Worm (Caenorhabditis elegans) whole organism, L1 larva: ENCODE data around the gene T02E9.6.

ENCODE experiments used
- C04F5.9 ChIP-seq: sonication (generic microtip); optimal IDR thresholded peaks from 2 replicates; lab custom pipeline; 2016; ENCODE audit warnings: missing genetic modification characterization, missing compliant biosample characterization
- alr-1 ChIP-seq: fragments of 200-800 bp; sonication (Bioruptor generic); optimal IDR thresholded peaks from 2 replicates; lab custom pipeline; 2018; ENCODE audit warnings: borderline replicate concordance, mild to moderate bottlenecking, missing genetic modification characterization, missing compliant biosample characterization
- blmp-1 ChIP-seq: fragments of 150-350 bp; optimal IDR thresholded peaks from 2 replicates; lab custom pipeline; 2014; ENCODE audit warnings: missing biosample characterization, missing genetic modification characterization
- ceh-8 ChIP-seq: fragments of 200-800 bp; sonication (Bioruptor generic); optimal IDR thresholded peaks from 2 replicates; lab custom pipeline; 2018; ENCODE audit warnings: mild to moderate bottlenecking, missing genetic modification characterization, moderate library complexity, missing compliant biosample characterization
- ces-1 ChIP-seq: fragments of 150-350 bp; optimal IDR thresholded peaks from 2 replicates; lab custom pipeline; 2014; ENCODE audit warnings: missing biosample characterization, missing genetic modification reagents, missing genetic modification characterization
- dpl-1 ChIP-seq, 3 experiments: fragments of 150-350 bp in 2 of 3; sonication (generic microtip) in 1 of 3; optimal IDR thresholded peaks; 2 replicates each; lab custom pipeline; 2014 to 2017; ENCODE audit warnings: missing biosample characterization in 3 of 3, missing genetic modification characterization in 3 of 3, missing genetic modification reagents in 3 of 3
- dsc-1 ChIP-seq: sonication (generic microtip); optimal IDR thresholded peaks from 2 replicates; lab custom pipeline; 2016; ENCODE audit warnings: mild to moderate bottlenecking, missing genetic modification characterization, missing compliant biosample characterization
- efl-1 ChIP-seq, 4 experiments: fragments of 150-350 bp; optimal IDR thresholded peaks in 3 of 4; peaks in 1 of 4; 1 replicate in 1 of 4; 2 replicates in 3 of 4; lab custom pipeline; 2014; ENCODE audit warnings: missing biosample characterization in 2 of 4, missing genetic modification characterization in 2 of 4, missing genetic modification reagents in 2 of 4
- egl-27 ChIP-seq, 2 experiments: fragments of 150-350 bp in 1 of 2; sonication (generic microtip); optimal IDR thresholded peaks; 3 replicates each; lab custom pipeline; 2017 to 2018; ENCODE audit warnings: missing biosample characterization in 2 of 2, missing genetic modification characterization in 2 of 2, missing genetic modification reagents in 2 of 2
- fkh-10 ChIP-seq: sonication (generic microtip); optimal IDR thresholded peaks from 2 replicates; lab custom pipeline; 2017; ENCODE audit warnings: missing biosample characterization, missing genetic modification reagents, missing genetic modification characterization
- fkh-4 ChIP-seq: sonication (generic microtip); optimal IDR thresholded peaks from 2 replicates; lab custom pipeline; 2016; ENCODE audit warnings: missing compliant biosample characterization, missing genetic modification characterization, borderline replicate concordance
- fkh-8 ChIP-seq: sonication (generic microtip); optimal IDR thresholded peaks from 2 replicates; lab custom pipeline; 2016; ENCODE audit warnings: mild to moderate bottlenecking, missing genetic modification characterization, missing compliant biosample characterization
- hlh-17 ChIP-seq: fragments of 200-800 bp; sonication (Bioruptor generic); optimal IDR thresholded peaks from 2 replicates; lab custom pipeline; 2018; ENCODE audit warnings: missing genetic modification characterization, mild to moderate bottlenecking, missing compliant biosample characterization, moderate library complexity, borderline replicate concordance
- hlh-4 ChIP-seq: sonication (generic microtip); optimal IDR thresholded peaks from 2 replicates; lab custom pipeline; 2016; ENCODE audit warnings: mild to moderate bottlenecking, missing genetic modification characterization, missing compliant biosample characterization
- isw-1 ChIP-seq: fragments of 200-800 bp; sonication (Bioruptor generic); IDR thresholded peaks from 2 replicates; pipeline ENCODE4 v1.3.6; 2022; ENCODE audit warnings: missing genetic modification characterization, missing compliant biosample characterization
- lin-14 ChIP-seq: fragments of 200-800 bp; sonication (Bioruptor generic); optimal IDR thresholded peaks from 2 replicates; lab custom pipeline; 2018; ENCODE audit warnings: mild to moderate bottlenecking, missing genetic modification characterization, moderate library complexity, missing compliant biosample characterization
- lin-15B ChIP-seq: fragments of 150-350 bp; sonication (generic microtip); optimal IDR thresholded peaks from 3 replicates; lab custom pipeline; 2014; ENCODE audit warnings: missing biosample characterization, missing genetic modification characterization
- lin-35 ChIP-seq, 2 experiments: fragments of 150-350 bp; optimal IDR thresholded peaks; 2 replicates each; lab custom pipeline; 2014; ENCODE audit warnings: missing biosample characterization in 2 of 2, missing genetic modification characterization in 2 of 2, missing genetic modification reagents in 2 of 2
- lsy-2 ChIP-seq, 2 experiments: fragments of 150-350 bp; optimal IDR thresholded peaks; 2 replicates each; lab custom pipeline; 2014; ENCODE audit warnings: missing biosample characterization in 2 of 2, missing genetic modification characterization in 2 of 2
- mef-2 ChIP-seq: fragments of 150-350 bp; optimal IDR thresholded peaks from 2 replicates; lab custom pipeline; 2014; ENCODE audit warnings: missing biosample characterization, missing genetic modification characterization
- nhr-19 ChIP-seq: fragments of 200-800 bp; sonication (Bioruptor generic); conservative IDR thresholded peaks from 2 replicates; pipeline ENCODE4 v1.3.6; 2022; ENCODE audit warnings: missing genetic modification characterization, missing compliant biosample characterization
- nhr-237 ChIP-seq: fragments of 150-350 bp; optimal IDR thresholded peaks from 2 replicates; lab custom pipeline; 2014; ENCODE audit warnings: missing biosample characterization, missing genetic modification characterization
- nhr-47 ChIP-seq: sonication (generic microtip); optimal IDR thresholded peaks from 2 replicates; lab custom pipeline; 2016; ENCODE audit warnings: mild to moderate bottlenecking, missing genetic modification characterization, moderate library complexity, missing compliant biosample characterization
- pag-3 ChIP-seq: sonication (generic microtip); optimal IDR thresholded peaks from 2 replicates; lab custom pipeline; 2017; ENCODE audit warnings: missing genetic modification characterization, mild to moderate bottlenecking, missing compliant biosample characterization, antibody characterized with exemption, borderline replicate concordance; ENCODE audit not compliant: insufficient read depth
- pqm-1 ChIP-seq: sonication (generic microtip); optimal IDR thresholded peaks from 3 replicates; lab custom pipeline; 2017; ENCODE audit warnings: missing biosample characterization, missing genetic modification characterization
- rnt-1 ChIP-seq: sonication (generic microtip); optimal IDR thresholded peaks from 2 replicates; lab custom pipeline; 2016; ENCODE audit warnings: mild to moderate bottlenecking, missing genetic modification characterization, moderate library complexity, missing compliant biosample characterization
- skn-1 ChIP-seq: fragments of 150-350 bp; optimal IDR thresholded peaks from 2 replicates; lab custom pipeline; 2014; ENCODE audit warnings: missing biosample characterization, missing genetic modification characterization
- snpc-4 ChIP-seq: fragments of 150-350 bp; optimal IDR thresholded peaks from 2 replicates; lab custom pipeline; 2014; ENCODE audit warnings: missing biosample characterization, missing genetic modification characterization
- snu-23 ChIP-seq: sonication (generic microtip); optimal IDR thresholded peaks from 2 replicates; lab custom pipeline; 2016; ENCODE audit warnings: missing genetic modification characterization, missing compliant biosample characterization
- sox-4 ChIP-seq: sonication (generic microtip); optimal IDR thresholded peaks from 2 replicates; lab custom pipeline; 2016; ENCODE audit warnings: missing genetic modification characterization, missing compliant biosample characterization
- swsn-7 ChIP-seq: sonication (generic microtip); optimal IDR thresholded peaks from 2 replicates; lab custom pipeline; 2016; ENCODE audit warnings: missing genetic modification characterization, missing compliant biosample characterization
- tbx-2 ChIP-seq: sonication (generic microtip); optimal IDR thresholded peaks from 2 replicates; lab custom pipeline; 2016; ENCODE audit warnings: missing genetic modification characterization, missing compliant biosample characterization
- unc-130 ChIP-seq: fragments of 150-350 bp; optimal IDR thresholded peaks from 2 replicates; lab custom pipeline; 2017; ENCODE audit warnings: missing biosample characterization, missing genetic modification characterization, inconsistent platforms
- unc-30 ChIP-seq: sonication (generic microtip); optimal IDR thresholded peaks from 2 replicates; lab custom pipeline; 2017; ENCODE audit warnings: missing biosample characterization, missing genetic modification characterization
- unc-62 ChIP-seq: fragments of 150-350 bp; optimal IDR thresholded peaks from 2 replicates; lab custom pipeline; 2014; ENCODE audit warnings: missing biosample characterization, missing genetic modification reagents, missing genetic modification characterization
- unc-86 ChIP-seq: sonication (generic microtip); optimal IDR thresholded peaks from 2 replicates; lab custom pipeline; 2016; ENCODE audit warnings: missing genetic modification characterization, missing compliant biosample characterization
- unc-98 ChIP-seq: fragments of 200-800 bp; sonication (Bioruptor generic); IDR thresholded peaks from 2 replicates; pipeline ENCODE4 v1.3.6; 2022; ENCODE audit warnings: missing genetic modification characterization, missing compliant biosample characterization
- vab-15 ChIP-seq: sonication (generic microtip); optimal IDR thresholded peaks from 2 replicates; lab custom pipeline; 2017; ENCODE audit warnings: missing genotype, mild to moderate bottlenecking, missing genetic modification characterization, missing compliant biosample characterization
- xbp-1 ChIP-seq: sonication (generic microtip); optimal IDR thresholded peaks from 2 replicates; lab custom pipeline; 2016; ENCODE audit warnings: missing genetic modification characterization, missing compliant biosample characterization
- zip-4 ChIP-seq: fragments of 200-800 bp; sonication (Bioruptor generic); optimal IDR thresholded peaks from 2 replicates; lab custom pipeline; 2018; ENCODE audit warnings: mild to moderate bottlenecking, missing genetic modification characterization, moderate library complexity, missing compliant biosample characterization
- ztf-4 ChIP-seq: fragments of 150-350 bp; optimal IDR thresholded peaks from 2 replicates; lab custom pipeline; 2014; ENCODE audit warnings: missing biosample characterization, missing genetic modification characterization

Gene T02E9.6

DNA sequence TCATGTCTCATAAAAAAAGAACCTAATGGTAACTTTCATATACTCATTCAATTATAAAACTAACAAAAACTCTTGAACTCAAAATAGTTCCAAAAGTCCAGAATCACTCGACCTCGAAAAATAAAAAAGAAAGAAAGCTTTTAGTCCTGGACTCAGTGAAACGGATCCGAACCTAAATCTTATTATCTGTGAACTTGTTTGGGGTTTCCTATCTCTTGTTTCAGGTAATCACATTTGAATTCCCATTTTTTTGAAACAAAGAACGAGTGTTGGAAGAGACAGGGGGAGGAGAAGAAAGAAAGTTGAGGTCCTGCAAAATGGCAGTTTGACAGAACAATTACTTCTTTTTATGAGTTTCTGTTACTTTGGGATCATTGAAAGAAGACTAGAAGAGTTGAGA, 20.2 kb upstream of the T02E9.6 start:
- TF ChIP-seq lin-14 (GFP tag; lab: Kevin White, UChicago) (peak; percentile 56), ces-1 (GFP tag; lab: Kevin White, UChicago) (peak; percentile 3), unc-30 (tag; lab: Kevin White, UChicago) (no peak), fkh-10 (peak; percentile 12)

- no peak for TF ChIP-seq unc-98
- TF ChIP-seq sox-4, result no peak
- no peak for TF ChIP-seq swsn-7 (tag; lab: Kevin White, UChicago)
- no peak for TF ChIP-seq dsc-1 (tag; lab: Kevin White, UChicago)
- TF ChIP-seq pqm-1, result no peak
- TF ChIP-seq xbp-1, result no peak
- TF ChIP-seq snpc-4 (tag; lab: Kevin White, UChicago), result no peak
- TF ChIP-seq unc-62, result no peak
- no peak for TF ChIP-seq nhr-237 (tag; lab: Kevin White, UChicago)
- no peak for TF ChIP-seq dpl-1 (GFP tag; optimal IDR thresholded peaks at IDR 0.05; lab: Kevin White, UChicago)
- TF ChIP-seq ceh-8 (GFP tag; lab: Kevin White, UChicago), result no peak
- TF ChIP-seq mef-2, result no peak
- TF ChIP-seq hlh-4 (tag; lab: Kevin White, UChicago), result no peak
Measured at ce11 chrV:11352893-11353292, 18.8 kb upstream of the T02E9.6 start, which contains the start of gene npr-25. npr-25 (minus strand) TSS chrV:11352993.

ce11 chrV:11351263-11351662, 17.2 kb upstream of the T02E9.6 start:
- no peak for TF ChIP-seq mef-2
- no peak for TF ChIP-seq lin-35 (GFP tag; optimal IDR thresholded peaks at IDR 0.05; lab: Kevin White, UChicago)
- TF ChIP-seq hlh-17 (GFP tag; lab: Kevin White, UChicago), result no peak
- no peak for TF ChIP-seq nhr-47
- peak; percentile 47 for TF ChIP-seq lin-14 (GFP tag; lab: Kevin White, UChicago)
- TF ChIP-seq C04F5.9 (tag; lab: Kevin White, UChicago), result no peak
- no peak for TF ChIP-seq pag-3
- TF ChIP-seq skn-1 (tag; lab: Kevin White, UChicago), result no peak
- peak; percentile 19 for TF ChIP-seq fkh-10
- no peak for TF ChIP-seq fkh-4 (tag; lab: Kevin White, UChicago)
- TF ChIP-seq nhr-19 (GFP tag; lab: Robert Waterston, UW), result no peak
- TF ChIP-seq, all 84 proteins: peak for 2

ce11 chrV:11346912-11347311, 12.8 kb upstream of the T02E9.6 start, which contains the start of gene grl-7:
grl-7 (minus strand) TSS chrV:11347012.
- TF ChIP-seq tbx-2 (tag; lab: Kevin White, UChicago) (no peak), efl-1 (optimal IDR thresholded peaks at IDR 0.05; lab: Kevin White, UChicago) (no peak), efl-1 (GFP tag; optimal IDR thresholded peaks at IDR 0.05 in 1 of 2; lab: Kevin White, UChicago) (peak in 1 of 2 experiments; percentile 33)

DNA sequence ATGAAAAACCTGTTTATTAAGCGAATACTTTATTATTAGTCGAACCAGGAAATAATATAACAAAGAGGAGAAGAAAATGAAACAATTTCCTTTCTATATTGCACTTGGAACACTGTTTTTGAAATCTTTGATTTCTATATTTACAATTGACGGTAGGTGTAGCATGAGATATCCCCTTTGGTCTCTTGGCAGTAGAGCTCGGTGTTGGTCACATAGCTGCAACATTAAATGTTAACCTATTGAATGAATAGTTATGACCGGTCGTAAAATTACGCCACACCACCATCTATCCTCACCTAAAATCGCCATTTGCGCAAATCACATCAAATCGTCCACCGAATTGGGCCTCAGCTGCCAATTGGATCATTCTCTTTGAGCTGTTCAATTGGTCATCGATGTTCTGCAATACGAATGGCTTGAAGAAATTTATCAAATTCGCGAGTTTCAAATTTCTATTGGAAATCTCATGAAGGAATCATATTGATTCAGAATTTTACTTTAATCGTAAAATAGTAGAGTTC, 10.8 kb upstream of the T02E9.6 start:
- TF ChIP-seq lsy-2 (tag; optimal IDR thresholded peaks at IDR 0.05; lab: Kevin White, UChicago) (no peak), efl-1 (optimal IDR thresholded peaks at IDR 0.05; lab: Kevin White, UChicago) (no peak), efl-1 (GFP tag; optimal IDR thresholded peaks at IDR 0.05 in 1 of 2; lab: Kevin White, UChicago) (peak in 1 of 2 experiments; percentile 9), unc-86 (no peak), zip-4 (GFP tag; lab: Kevin White, UChicago) (no peak)
- TF ChIP-seq, all 84 proteins: peak for 1

ce11 chrV:11344112-11344511, 10.0 kb upstream of the T02E9.6 start:
- TF ChIP-seq unc-130 (tag; lab: Kevin White, UChicago) (no peak), isw-1 (GFP tag; lab: Robert Waterston, UW) (no peak), pqm-1 (no peak), nhr-237 (tag; lab: Kevin White, UChicago) (no peak), fkh-8 (tag; lab: Kevin White, UChicago) (no peak), snu-23 (GFP tag; lab: Kevin White, UChicago) (no peak), xbp-1 (no peak), fkh-4 (tag; lab: Kevin White, UChicago) (no peak), rnt-1 (tag; lab: Kevin White, UChicago) (no peak), alr-1 (tag; lab: Kevin White, UChicago) (no peak), lin-15B (tag; lab: Kevin White, UChicago) (no peak), egl-27 (tag; optimal IDR thresholded peaks at IDR 0.05; lab: Kevin White, UChicago) (no peak), blmp-1 (tag; lab: Kevin White, UChicago) (no peak), ztf-4 (tag; lab: Kevin White, UChicago) (no peak), vab-15 (no peak), hlh-17 (GFP tag; lab: Kevin White, UChicago) (no peak), zip-4 (GFP tag; lab: Kevin White, UChicago) (no peak)
